Worm (Caenorhabditis elegans): Measurements from ENCODE around the gene ceh-99.

Gene ceh-99

ce11 chrII:12542594-12542997, 22.8 kb downstream of the ceh-99 start:
- TF ChIP-seq ceh-13 (GFP tag; optimal IDR thresholded peaks at IDR 0.05): no peak
- no peak for TF ChIP-seq B0310.2 (tag; optimal IDR thresholded peaks at IDR 0.05)
- TF ChIP-seq pes-1 (GFP tag; IDR thresholded peaks at IDR 0.05): no peak
- no peak for TF ChIP-seq sea-1 (GFP tag; conservative IDR thresholded peaks at IDR 0.05)
- TF ChIP-seq ama-1 (optimal IDR thresholded peaks at IDR 0.05): no peak
- no peak for TF ChIP-seq hnd-1 (tag; optimal IDR thresholded peaks at IDR 0.05)
- no peak for TF ChIP-seq ceh-36 (tag; optimal IDR thresholded peaks at IDR 0.05)
- TF ChIP-seq hmbx-1 (tag; optimal IDR thresholded peaks at IDR 0.05): no peak
- no peak for TF ChIP-seq scrt-1 (GFP tag; IDR thresholded peaks at IDR 0.05)
- TF ChIP-seq ets-7 (tag; optimal IDR thresholded peaks at IDR 0.05): no peak
- no peak for TF ChIP-seq aly-1 (tag; optimal IDR thresholded peaks at IDR 0.05)
- no peak for TF ChIP-seq tbx-11 (GFP tag; IDR thresholded peaks at IDR 0.05)
- no peak for TF ChIP-seq tbx-37 (GFP tag; conservative IDR thresholded peaks at IDR 0.05)
- no peak for TF ChIP-seq tra-4 (tag; optimal IDR thresholded peaks at IDR 0.05)
- no peak for TF ChIP-seq F13C5.2 (tag; optimal IDR thresholded peaks at IDR 0.05)
- no peak for TF ChIP-seq hmg-4 (GFP tag; optimal IDR thresholded peaks at IDR 0.05)
- no peak for TF ChIP-seq flt-1 (GFP tag; IDR thresholded peaks at IDR 0.05)

DNA sequence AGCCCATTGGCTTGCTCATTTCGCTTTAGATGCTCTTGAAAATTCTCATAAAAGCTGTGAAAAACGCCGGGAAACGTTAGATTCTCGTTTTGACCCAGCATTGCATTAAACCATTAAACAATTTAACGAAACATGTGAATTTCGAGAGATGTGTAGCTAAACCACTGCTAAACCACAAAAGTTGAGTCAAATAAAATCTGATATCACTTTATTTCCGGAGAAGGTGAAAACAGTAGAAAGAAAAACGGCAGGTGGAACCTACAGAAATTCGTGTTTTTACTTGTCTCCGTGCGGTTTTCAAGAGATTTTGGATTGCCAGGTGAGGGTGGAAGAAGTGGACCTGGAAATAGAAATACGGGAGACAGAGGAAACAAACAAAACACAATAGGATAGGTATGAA, 24.8 kb downstream of the ceh-99 start, which contains the start of gene F49C5.9:
Gene F49C5.9, minus strand, starts transcription at position 101 of the 400 bp plus-strand sequence.
- TF ChIP-seq ets-7 (tag; optimal IDR thresholded peaks at IDR 0.05) (no peak), ama-1 (optimal IDR thresholded peaks at IDR 0.05) (no peak), tbx-37 (GFP tag; conservative IDR thresholded peaks at IDR 0.05) (no peak), hmbx-1 (tag; optimal IDR thresholded peaks at IDR 0.05) (no peak), hnd-1 (tag; optimal IDR thresholded peaks at IDR 0.05) (no peak), flt-1 (GFP tag; IDR thresholded peaks at IDR 0.05) (no peak), hmg-4 (GFP tag; optimal IDR thresholded peaks at IDR 0.05) (no peak), B0310.2 (tag; optimal IDR thresholded peaks at IDR 0.05) (no peak), scrt-1 (GFP tag; IDR thresholded peaks at IDR 0.05) (no peak), ceh-13 (GFP tag; optimal IDR thresholded peaks at IDR 0.05) (no peak), tbx-11 (GFP tag; IDR thresholded peaks at IDR 0.05) (no peak), tra-4 (tag; optimal IDR thresholded peaks at IDR 0.05) (no peak), aly-1 (tag; optimal IDR thresholded peaks at IDR 0.05) (no peak)

- TF ChIP-seq hmg-4 (GFP tag; optimal IDR thresholded peaks at IDR 0.05) (no peak), tbx-11 (GFP tag; IDR thresholded peaks at IDR 0.05) (no peak), ceh-36 (tag; optimal IDR thresholded peaks at IDR 0.05) (no peak), sea-1 (GFP tag; conservative IDR thresholded peaks at IDR 0.05) (no peak), tra-4 (tag; optimal IDR thresholded peaks at IDR 0.05) (no peak), pes-1 (GFP tag; IDR thresholded peaks at IDR 0.05) (no peak), ama-1 (optimal IDR thresholded peaks at IDR 0.05) (no peak), hnd-1 (tag; optimal IDR thresholded peaks at IDR 0.05) (no peak), ceh-13 (GFP tag; optimal IDR thresholded peaks at IDR 0.05) (no peak), aly-1 (tag; optimal IDR thresholded peaks at IDR 0.05) (no peak), ets-7 (tag; optimal IDR thresholded peaks at IDR 0.05) (no peak), flt-1 (GFP tag; IDR thresholded peaks at IDR 0.05) (no peak), hmbx-1 (tag; optimal IDR thresholded peaks at IDR 0.05) (no peak)
Observed at ce11 chrII:12546413-12546812, 26.6 kb downstream of the ceh-99 start, which contains the start of the genes F49C5.5 and F49C5.10. Gene F49C5.5, minus strand, starts transcription at chrII:12546513. Gene F49C5.10, plus strand, starts transcription at chrII:12546756.

DNA sequence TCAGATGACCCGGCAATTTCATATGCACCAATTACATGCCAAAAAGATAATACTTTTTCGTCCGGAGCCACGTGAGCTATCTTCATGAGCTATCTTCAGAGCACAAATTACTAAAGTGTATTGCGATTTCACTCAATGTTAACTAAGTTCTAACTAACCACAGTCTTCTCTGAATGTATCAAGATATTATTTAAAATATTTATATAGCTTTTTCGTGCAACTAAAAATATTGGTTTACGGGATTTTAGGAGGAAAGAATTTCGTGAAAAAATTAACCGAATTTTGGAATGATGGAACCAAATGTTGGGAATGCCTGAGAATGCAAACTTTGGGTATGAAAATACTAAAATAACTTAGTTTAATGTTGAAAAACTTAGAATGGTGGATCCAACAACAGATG, 27.8 kb downstream of the ceh-99 start, which contains the start of gene F49C5.16:
Gene F49C5.16, plus strand, starts transcription at position 301 of the 400 bp plus-strand sequence.
- no peak for TF ChIP-seq tra-4 (tag; optimal IDR thresholded peaks at IDR 0.05)
- TF ChIP-seq aly-1 (tag; optimal IDR thresholded peaks at IDR 0.05): no peak
- TF ChIP-seq sea-1 (GFP tag; conservative IDR thresholded peaks at IDR 0.05): no peak
- TF ChIP-seq B0310.2 (tag; optimal IDR thresholded peaks at IDR 0.05): no peak
- TF ChIP-seq ama-1 (optimal IDR thresholded peaks at IDR 0.05): no peak
- no peak for TF ChIP-seq tbx-37 (GFP tag; conservative IDR thresholded peaks at IDR 0.05)
- TF ChIP-seq ets-7 (tag; optimal IDR thresholded peaks at IDR 0.05): no peak
- no peak for TF ChIP-seq hnd-1 (tag; optimal IDR thresholded peaks at IDR 0.05)
- TF ChIP-seq ceh-36 (tag; optimal IDR thresholded peaks at IDR 0.05): no peak
- no peak for TF ChIP-seq scrt-1 (GFP tag; IDR thresholded peaks at IDR 0.05)
- no peak for TF ChIP-seq pes-1 (GFP tag; IDR thresholded peaks at IDR 0.05)
- TF ChIP-seq ceh-13 (GFP tag; optimal IDR thresholded peaks at IDR 0.05): no peak
- no peak for TF ChIP-seq hmbx-1 (tag; optimal IDR thresholded peaks at IDR 0.05)
- no peak for TF ChIP-seq flt-1 (GFP tag; IDR thresholded peaks at IDR 0.05)
- TF ChIP-seq tbx-11 (GFP tag; IDR thresholded peaks at IDR 0.05): no peak
- no peak for TF ChIP-seq hmg-4 (GFP tag; optimal IDR thresholded peaks at IDR 0.05)
- no peak for TF ChIP-seq F13C5.2 (tag; optimal IDR thresholded peaks at IDR 0.05)

DNA sequence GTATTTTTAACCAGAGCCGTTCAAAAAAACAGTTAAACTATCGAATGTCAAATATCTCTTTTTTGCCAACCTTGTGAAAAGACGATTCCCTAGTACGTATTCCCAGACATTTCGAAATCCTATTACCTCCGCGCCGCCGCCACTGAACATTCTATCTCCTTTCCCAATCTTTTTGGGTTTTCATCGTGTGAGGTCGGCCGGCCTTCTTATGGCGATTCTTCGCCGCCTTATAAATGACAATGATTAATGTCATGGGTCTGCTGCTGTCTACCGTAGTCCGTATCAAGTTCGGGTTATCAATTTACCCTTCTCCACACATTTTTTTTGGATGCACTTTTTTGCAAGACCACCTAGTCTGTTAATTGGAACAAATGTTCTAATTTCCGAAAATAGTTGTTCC, 29.8 kb downstream of the ceh-99 start:
- TF ChIP-seq aly-1 (tag; optimal IDR thresholded peaks at IDR 0.05) (no peak), pes-1 (GFP tag; IDR thresholded peaks at IDR 0.05) (no peak), tbx-11 (GFP tag; IDR thresholded peaks at IDR 0.05) (no peak), scrt-1 (GFP tag; IDR thresholded peaks at IDR 0.05) (no peak), ceh-36 (tag; optimal IDR thresholded peaks at IDR 0.05) (no peak), F13C5.2 (tag; optimal IDR thresholded peaks at IDR 0.05) (no peak), hmg-4 (GFP tag; optimal IDR thresholded peaks at IDR 0.05) (no peak), ceh-13 (GFP tag; optimal IDR thresholded peaks at IDR 0.05) (no peak)

ce11 chrII:12550940-12551339, 31.2 kb downstream of the ceh-99 start:
- TF ChIP-seq hmg-4 (GFP tag; optimal IDR thresholded peaks at IDR 0.05): no peak
- no peak for TF ChIP-seq hnd-1 (tag; optimal IDR thresholded peaks at IDR 0.05)
- TF ChIP-seq ceh-36 (tag; optimal IDR thresholded peaks at IDR 0.05): no peak
- no peak for TF ChIP-seq scrt-1 (GFP tag; IDR thresholded peaks at IDR 0.05)
- no peak for TF ChIP-seq flt-1 (GFP tag; IDR thresholded peaks at IDR 0.05)
- TF ChIP-seq hmbx-1 (tag; optimal IDR thresholded peaks at IDR 0.05): no peak
- TF ChIP-seq F13C5.2 (tag; optimal IDR thresholded peaks at IDR 0.05): no peak
- TF ChIP-seq ceh-13 (GFP tag; optimal IDR thresholded peaks at IDR 0.05): no peak
- no peak for TF ChIP-seq pes-1 (GFP tag; IDR thresholded peaks at IDR 0.05)
- no peak for TF ChIP-seq sea-1 (GFP tag; conservative IDR thresholded peaks at IDR 0.05)
- TF ChIP-seq tbx-37 (GFP tag; conservative IDR thresholded peaks at IDR 0.05): no peak
- no peak for TF ChIP-seq tbx-11 (GFP tag; IDR thresholded peaks at IDR 0.05)
- TF ChIP-seq ama-1 (optimal IDR thresholded peaks at IDR 0.05): no peak
- no peak for TF ChIP-seq aly-1 (tag; optimal IDR thresholded peaks at IDR 0.05)
- TF ChIP-seq ets-7 (tag; optimal IDR thresholded peaks at IDR 0.05): no peak
- no peak for TF ChIP-seq B0310.2 (tag; optimal IDR thresholded peaks at IDR 0.05)

DNA sequence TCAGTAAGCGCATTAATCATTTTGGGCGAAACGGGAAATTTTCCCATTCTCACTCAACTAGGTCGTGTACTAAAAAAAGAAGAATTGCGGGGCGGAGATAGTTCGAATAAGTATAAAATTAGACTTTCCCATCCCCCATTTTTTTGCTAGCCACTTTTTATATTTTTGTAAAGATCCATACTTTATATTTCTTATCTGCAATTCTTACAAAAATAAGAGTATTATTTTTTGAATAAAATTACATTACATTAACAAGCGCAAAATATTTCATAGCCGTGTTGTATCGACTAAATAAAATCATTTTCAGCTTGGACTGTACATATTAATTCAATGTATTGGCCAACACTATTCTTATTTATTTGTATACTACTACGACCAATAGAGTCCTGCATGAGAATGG, 35.8 kb downstream of the ceh-99 start, which contains the start of gene F49C5.11:
Gene F49C5.11, plus strand, starts transcription at position 301 of the 400 bp plus-strand sequence.
- TF ChIP-seq aly-1 (tag; optimal IDR thresholded peaks at IDR 0.05) (no peak), tbx-37 (GFP tag; conservative IDR thresholded peaks at IDR 0.05) (no peak), tbx-11 (GFP tag; IDR thresholded peaks at IDR 0.05) (no peak), ceh-13 (GFP tag; optimal IDR thresholded peaks at IDR 0.05) (no peak), sea-1 (GFP tag; conservative IDR thresholded peaks at IDR 0.05) (no peak), ama-1 (optimal IDR thresholded peaks at IDR 0.05) (no peak), ceh-36 (tag; optimal IDR thresholded peaks at IDR 0.05) (no peak), hnd-1 (tag; optimal IDR thresholded peaks at IDR 0.05) (no peak), hmbx-1 (tag; optimal IDR thresholded peaks at IDR 0.05) (no peak), tra-4 (tag; optimal IDR thresholded peaks at IDR 0.05) (no peak), B0310.2 (tag; optimal IDR thresholded peaks at IDR 0.05) (no peak), scrt-1 (GFP tag; IDR thresholded peaks at IDR 0.05) (no peak)

All from whole organism, early embryonic.